Fruit fly (Drosophila melanogaster): ENCODE data around the gene Arl1.

Gene Arl1

dm6 chr3L:16024276-16025019 is 41.5 kb downstream of the Arl1 start (continued):
- TF ChIP-seq CG9139 (GFP tag; optimal IDR thresholded peaks at IDR 0.05) (no peak), CG1621 (tag; optimal IDR thresholded peaks at IDR 0.05) (no peak), fkh (GFP tag; optimal IDR thresholded peaks at IDR 0.05) (no peak), spab (GFP tag; optimal IDR thresholded peaks at IDR 0.05) (peak; percentile 65), CG8119 (GFP tag; IDR thresholded peaks at IDR 0.05) (peak; percentile 37; the same call in 2 of the 3 replicates), CG11294 (GFP tag; IDR thresholded peaks at IDR 0.05) (no peak), Eip75B (GFP tag; optimal IDR thresholded peaks at IDR 0.05) (peak; percentile 70), Hr4 (GFP tag; optimal IDR thresholded peaks at IDR 0.05) (peak; percentile 65), Lpt (GFP tag; optimal IDR thresholded peaks at IDR 0.05) (peak; percentile 24), CG10669 (GFP tag; optimal IDR thresholded peaks at IDR 0.05) (peak; percentile 58), CG11762 (GFP tag; optimal IDR thresholded peaks at IDR 0.05; ENCODE audit: insufficient read depth) (peak; percentile 16), Blimp-1 (GFP tag; optimal IDR thresholded peaks at IDR 0.05) (peak; percentile 8), Eip78C (GFP tag) (peak; percentile 94), Gug (GFP tag; IDR thresholded peaks at IDR 0.05) (no peak), CG34406 (GFP tag; optimal IDR thresholded peaks at IDR 0.05) (peak; percentile 43), net (GFP tag; optimal IDR thresholded peaks at IDR 0.05) (peak; percentile 45), CG15336 (GFP tag; IDR thresholded peaks at IDR 0.05) (no peak; the same call in none of the 2 replicates), CG6276 (GFP tag; optimal IDR thresholded peaks at IDR 0.05) (peak; percentile 36), salr (GFP tag; optimal IDR thresholded peaks at IDR 0.05) (peak; percentile 1 to 60), CG3919 (GFP tag; optimal IDR thresholded peaks at IDR 0.05) (peak; percentile 57), CG6792 (GFP tag; optimal IDR thresholded peaks at IDR 0.05) (peak; percentile 66), lz (GFP tag; optimal IDR thresholded peaks at IDR 0.05) (peak; percentile 74), Met (GFP tag; optimal IDR thresholded peaks at IDR 0.05) (peak; percentile 77), Hr39 (GFP tag; optimal IDR thresholded peaks at IDR 0.05) (peak; percentile 66), eg (GFP tag; IDR thresholded peaks at IDR 0.05) (no peak)

dm6 chr3L:16025020-16025680 is 42.2 kb downstream of the Arl1 start:
- TF ChIP-seq esn (GFP tag; optimal IDR thresholded peaks at IDR 0.05) (peak; percentile 13), CG3032 (tag; optimal IDR thresholded peaks at IDR 0.05) (no peak), Sox15 (GFP tag; optimal IDR thresholded peaks at IDR 0.05) (no peak), svp (GFP tag) (peak; percentile 32)

- no peak for TF ChIP-seq Ets21C (GFP tag; optimal IDR thresholded peaks at IDR 0.05)
- no peak for TF ChIP-seq CG4318 (GFP tag; optimal IDR thresholded peaks at IDR 0.05)
- TF ChIP-seq topi (GFP tag; optimal IDR thresholded peaks at IDR 0.05), result no peak
- peak; percentile 46 for TF ChIP-seq CG3919 (GFP tag; optimal IDR thresholded peaks at IDR 0.05)
- TF ChIP-seq Met (GFP tag; optimal IDR thresholded peaks at IDR 0.05), result peak; percentile 15
- TF ChIP-seq dac (GFP tag; optimal IDR thresholded peaks at IDR 0.05), result no peak
- peak; percentile 11 for TF ChIP-seq Sox14 (GFP tag; optimal IDR thresholded peaks at IDR 0.05)
- TF ChIP-seq Gug (GFP tag; IDR thresholded peaks at IDR 0.05), result no peak
- no peak for TF ChIP-seq achi (GFP tag; optimal IDR thresholded peaks at IDR 0.05)
- peak; percentile 32 for TF ChIP-seq CG1621 (tag; optimal IDR thresholded peaks at IDR 0.05)
- TF ChIP-seq Lpt (GFP tag; optimal IDR thresholded peaks at IDR 0.05), result no peak
- TF ChIP-seq CG9139 (GFP tag; optimal IDR thresholded peaks at IDR 0.05), result peak; percentile 51
- TF ChIP-seq pdm3 (GFP tag; optimal IDR thresholded peaks at IDR 0.05), result peak; percentile 27
- TF ChIP-seq Hr38 (GFP tag; optimal IDR thresholded peaks at IDR 0.05), result no peak
- TF ChIP-seq fd59A (GFP tag; optimal IDR thresholded peaks at IDR 0.05), result no peak
- TF ChIP-seq CG16779 (tag; optimal IDR thresholded peaks at IDR 0.05), result peak; percentile 58
- peak; percentile 28 for TF ChIP-seq CG11762 (GFP tag; optimal IDR thresholded peaks at IDR 0.05; ENCODE audit: insufficient read depth)
- 0 out of 3 replicates have a peak, but pooled peaks have one; percentile 30 for TF ChIP-seq eg (GFP tag; IDR thresholded peaks at IDR 0.05)
- no peak for TF ChIP-seq cyc (GFP tag; optimal IDR thresholded peaks at IDR 0.05)
- TF ChIP-seq esn (GFP tag; optimal IDR thresholded peaks at IDR 0.05), result peak; percentile 45
- TF ChIP-seq CG3032 (tag; optimal IDR thresholded peaks at IDR 0.05), result no peak
- no peak for TF ChIP-seq CG8319 (GFP tag; optimal IDR thresholded peaks at IDR 0.05)
- peak; percentile 29 for TF ChIP-seq svp (GFP tag)
- TF ChIP-seq CG11294 (GFP tag; IDR thresholded peaks at IDR 0.05), result no peak
- peak; percentile 79 for TF ChIP-seq Eip78C (GFP tag)
- TF ChIP-seq CG6276 (GFP tag; optimal IDR thresholded peaks at IDR 0.05), result no peak
- peak; percentile 45 for TF ChIP-seq CG10669 (GFP tag; optimal IDR thresholded peaks at IDR 0.05)
- TF ChIP-seq Ets96B (tag; optimal IDR thresholded peaks at IDR 0.05), result no peak
- TF ChIP-seq CG10631 (GFP tag; optimal IDR thresholded peaks at IDR 0.05), result peak; percentile 28
Measured at dm6 chr3L:16026065-16026789, 43.3 kb downstream of the Arl1 start.

Data from whole organism, prepupa.